Worm (Caenorhabditis elegans) whole organism, L1 larva: Measurements from ENCODE around the gene ilkp-1.

ENCODE experiments used
- C04F5.9 ChIP-seq: sonication (generic microtip); optimal IDR thresholded peaks from 2 replicates; lab custom pipeline; 2016; ENCODE audit warnings: missing genetic modification characterization, missing compliant biosample characterization
- C34B4.2 ChIP-seq: sonication (generic microtip); optimal IDR thresholded peaks from 2 replicates; lab custom pipeline; 2017; ENCODE audit warnings: mild to moderate bottlenecking, missing genetic modification characterization, missing compliant biosample characterization
- F16B12.6 ChIP-seq: fragments of 150-350 bp; optimal IDR thresholded peaks from 2 replicates; lab custom pipeline; 2014; ENCODE audit warnings: missing biosample characterization, missing genetic modification characterization
- ces-1 ChIP-seq: fragments of 150-350 bp; optimal IDR thresholded peaks from 2 replicates; lab custom pipeline; 2014; ENCODE audit warnings: missing biosample characterization, missing genetic modification reagents, missing genetic modification characterization
- dpl-1 ChIP-seq, 3 experiments: fragments of 150-350 bp in 2 of 3; sonication (generic microtip) in 1 of 3; optimal IDR thresholded peaks; 2 replicates each; lab custom pipeline; 2014 to 2017; ENCODE audit warnings: missing biosample characterization in 3 of 3, missing genetic modification characterization in 3 of 3, missing genetic modification reagents in 3 of 3
- egl-27 ChIP-seq, 2 experiments: fragments of 150-350 bp in 1 of 2; sonication (generic microtip); optimal IDR thresholded peaks; 3 replicates each; lab custom pipeline; 2017 to 2018; ENCODE audit warnings: missing biosample characterization in 2 of 2, missing genetic modification characterization in 2 of 2, missing genetic modification reagents in 2 of 2
- elt-3 ChIP-seq, 6 experiments: fragments of 150-350 bp in 1 of 6; sonication (generic microtip); optimal IDR thresholded peaks; 2 replicates each; lab custom pipeline; 2017 to 2018; ENCODE audit warnings: missing biosample characterization in 6 of 6, missing genetic modification characterization in 6 of 6, inconsistent platforms in 1 of 6
- fkh-4 ChIP-seq: sonication (generic microtip); optimal IDR thresholded peaks from 2 replicates; lab custom pipeline; 2016; ENCODE audit warnings: missing compliant biosample characterization, missing genetic modification characterization, borderline replicate concordance
- hlh-17 ChIP-seq: fragments of 200-800 bp; sonication (Bioruptor generic); optimal IDR thresholded peaks from 2 replicates; lab custom pipeline; 2018; ENCODE audit warnings: missing genetic modification characterization, mild to moderate bottlenecking, missing compliant biosample characterization, moderate library complexity, borderline replicate concordance
- hpl-2 ChIP-seq: fragments of 150-350 bp; optimal IDR thresholded peaks from 2 replicates; lab custom pipeline; 2014; ENCODE audit warnings: missing biosample characterization, missing genetic modification reagents, missing genetic modification characterization
- isw-1 ChIP-seq: fragments of 200-800 bp; sonication (Bioruptor generic); IDR thresholded peaks from 2 replicates; pipeline ENCODE4 v1.3.6; 2022; ENCODE audit warnings: missing genetic modification characterization, missing compliant biosample characterization
- jun-1 ChIP-seq: fragments of 150-350 bp; optimal IDR thresholded peaks from 2 replicates; lab custom pipeline; 2014; ENCODE audit warnings: missing biosample characterization, missing genetic modification reagents, missing genetic modification characterization
- lin-13 ChIP-seq: fragments of 150-350 bp; optimal IDR thresholded peaks from 2 replicates; lab custom pipeline; 2014; ENCODE audit warnings: missing biosample characterization, missing genetic modification reagents, missing genetic modification characterization
- lin-15B ChIP-seq: fragments of 150-350 bp; sonication (generic microtip); optimal IDR thresholded peaks from 3 replicates; lab custom pipeline; 2014; ENCODE audit warnings: missing biosample characterization, missing genetic modification characterization
- lin-35 ChIP-seq, 2 experiments: fragments of 150-350 bp; optimal IDR thresholded peaks; 2 replicates each; lab custom pipeline; 2014; ENCODE audit warnings: missing biosample characterization in 2 of 2, missing genetic modification characterization in 2 of 2, missing genetic modification reagents in 2 of 2
- lin-39 ChIP-seq: fragments of 150-350 bp; optimal IDR thresholded peaks from 2 replicates; lab custom pipeline; 2014; ENCODE audit warnings: missing biosample characterization, missing genetic modification reagents, missing genetic modification characterization
- lir-3 ChIP-seq: sonication (generic microtip); optimal IDR thresholded peaks from 2 replicates; lab custom pipeline; 2016; ENCODE audit warnings: mild to moderate bottlenecking, missing genetic modification characterization, moderate library complexity, missing compliant biosample characterization; ENCODE audit not compliant: poor library complexity
- lsy-2 ChIP-seq, 2 experiments: fragments of 150-350 bp; optimal IDR thresholded peaks; 2 replicates each; lab custom pipeline; 2014; ENCODE audit warnings: missing biosample characterization in 2 of 2, missing genetic modification characterization in 2 of 2
- mab-9 ChIP-seq: fragments of 200-800 bp; sonication (Bioruptor generic); IDR thresholded peaks from 2 replicates; pipeline ENCODE4 v1.3.6; 2022; ENCODE audit warnings: missing genetic modification reagents, missing genetic modification characterization, missing compliant biosample characterization
- mdl-1 ChIP-seq, 2 experiments: fragments of 150-350 bp; optimal IDR thresholded peaks; 2 replicates each; lab custom pipeline; 2014 to 2017; ENCODE audit warnings: missing biosample characterization in 2 of 2, missing genetic modification characterization in 2 of 2, inconsistent platforms in 1 of 2
- mef-2 ChIP-seq: fragments of 150-350 bp; optimal IDR thresholded peaks from 2 replicates; lab custom pipeline; 2014; ENCODE audit warnings: missing biosample characterization, missing genetic modification characterization
- nhr-20 ChIP-seq: sonication (generic microtip); optimal IDR thresholded peaks from 2 replicates; lab custom pipeline; 2016; ENCODE audit warnings: mild to moderate bottlenecking, missing genetic modification characterization, missing compliant biosample characterization
- nhr-28 ChIP-seq: fragments of 150-350 bp; optimal IDR thresholded peaks from 2 replicates; lab custom pipeline; 2014; ENCODE audit warnings: missing biosample characterization, missing genetic modification characterization
- nhr-47 ChIP-seq: sonication (generic microtip); optimal IDR thresholded peaks from 2 replicates; lab custom pipeline; 2016; ENCODE audit warnings: mild to moderate bottlenecking, missing genetic modification characterization, moderate library complexity, missing compliant biosample characterization
- nhr-71 ChIP-seq: sonication (generic microtip); optimal IDR thresholded peaks from 2 replicates; lab custom pipeline; 2016; ENCODE audit warnings: mild to moderate bottlenecking, missing genetic modification characterization, moderate library complexity, missing compliant biosample characterization
- nhr-76 ChIP-seq: sonication (generic microtip); optimal IDR thresholded peaks from 2 replicates; lab custom pipeline; 2017; ENCODE audit warnings: missing biosample characterization, missing genetic modification characterization
- nhr-84 ChIP-seq: sonication (generic microtip); optimal IDR thresholded peaks from 2 replicates; lab custom pipeline; 2017; ENCODE audit warnings: missing biosample characterization, missing genetic modification characterization
- nhr-85 ChIP-seq: sonication (generic microtip); peaks from one replicate; lab custom pipeline; 2016; ENCODE audit warnings: missing genetic modification characterization, inconsistent platforms, missing compliant biosample characterization
- pag-3 ChIP-seq: sonication (generic microtip); optimal IDR thresholded peaks from 2 replicates; lab custom pipeline; 2017; ENCODE audit warnings: missing genetic modification characterization, mild to moderate bottlenecking, missing compliant biosample characterization, antibody characterized with exemption, borderline replicate concordance; ENCODE audit not compliant: insufficient read depth
- pax-3 ChIP-seq: fragments of 200-800 bp; sonication (Bioruptor generic); optimal IDR thresholded peaks from 2 replicates; lab custom pipeline; 2018; ENCODE audit warnings: mild to moderate bottlenecking, missing genetic modification characterization, moderate library complexity, missing compliant biosample characterization
- rnt-1 ChIP-seq: sonication (generic microtip); optimal IDR thresholded peaks from 2 replicates; lab custom pipeline; 2016; ENCODE audit warnings: mild to moderate bottlenecking, missing genetic modification characterization, moderate library complexity, missing compliant biosample characterization
- skn-1 ChIP-seq: fragments of 150-350 bp; optimal IDR thresholded peaks from 2 replicates; lab custom pipeline; 2014; ENCODE audit warnings: missing biosample characterization, missing genetic modification characterization
- snpc-4 ChIP-seq: fragments of 150-350 bp; optimal IDR thresholded peaks from 2 replicates; lab custom pipeline; 2014; ENCODE audit warnings: missing biosample characterization, missing genetic modification characterization
- snu-23 ChIP-seq: sonication (generic microtip); optimal IDR thresholded peaks from 2 replicates; lab custom pipeline; 2016; ENCODE audit warnings: missing genetic modification characterization, missing compliant biosample characterization
- sox-4 ChIP-seq: sonication (generic microtip); optimal IDR thresholded peaks from 2 replicates; lab custom pipeline; 2016; ENCODE audit warnings: missing genetic modification characterization, missing compliant biosample characterization
- sptf-1 ChIP-seq: fragments of 150-350 bp; optimal IDR thresholded peaks from 2 replicates; lab custom pipeline; 2014; ENCODE audit warnings: missing biosample characterization, missing genetic modification characterization
- swsn-7 ChIP-seq: sonication (generic microtip); optimal IDR thresholded peaks from 2 replicates; lab custom pipeline; 2016; ENCODE audit warnings: missing genetic modification characterization, missing compliant biosample characterization
- unc-30 ChIP-seq: sonication (generic microtip); optimal IDR thresholded peaks from 2 replicates; lab custom pipeline; 2017; ENCODE audit warnings: missing biosample characterization, missing genetic modification characterization
- unc-86 ChIP-seq: sonication (generic microtip); optimal IDR thresholded peaks from 2 replicates; lab custom pipeline; 2016; ENCODE audit warnings: missing genetic modification characterization, missing compliant biosample characterization
- unc-98 ChIP-seq: fragments of 200-800 bp; sonication (Bioruptor generic); IDR thresholded peaks from 2 replicates; pipeline ENCODE4 v1.3.6; 2022; ENCODE audit warnings: missing genetic modification characterization, missing compliant biosample characterization
- xbp-1 ChIP-seq: sonication (generic microtip); optimal IDR thresholded peaks from 2 replicates; lab custom pipeline; 2016; ENCODE audit warnings: missing genetic modification characterization, missing compliant biosample characterization
- zag-1 ChIP-seq: fragments of 150-350 bp; optimal IDR thresholded peaks from 2 replicates; lab custom pipeline; 2014; ENCODE audit warnings: missing biosample characterization, missing genetic modification characterization
- ztf-11 ChIP-seq, 2 experiments: sonication (generic microtip); optimal IDR thresholded peaks; 2 replicates each; lab custom pipeline; 2016 to 2017; ENCODE audit warnings: missing genetic modification characterization in 2 of 2, missing biosample characterization in 1 of 2, missing compliant biosample characterization in 1 of 2
- ztf-4 ChIP-seq: fragments of 150-350 bp; optimal IDR thresholded peaks from 2 replicates; lab custom pipeline; 2014; ENCODE audit warnings: missing biosample characterization, missing genetic modification characterization

ilkp-1 gene

DNA sequence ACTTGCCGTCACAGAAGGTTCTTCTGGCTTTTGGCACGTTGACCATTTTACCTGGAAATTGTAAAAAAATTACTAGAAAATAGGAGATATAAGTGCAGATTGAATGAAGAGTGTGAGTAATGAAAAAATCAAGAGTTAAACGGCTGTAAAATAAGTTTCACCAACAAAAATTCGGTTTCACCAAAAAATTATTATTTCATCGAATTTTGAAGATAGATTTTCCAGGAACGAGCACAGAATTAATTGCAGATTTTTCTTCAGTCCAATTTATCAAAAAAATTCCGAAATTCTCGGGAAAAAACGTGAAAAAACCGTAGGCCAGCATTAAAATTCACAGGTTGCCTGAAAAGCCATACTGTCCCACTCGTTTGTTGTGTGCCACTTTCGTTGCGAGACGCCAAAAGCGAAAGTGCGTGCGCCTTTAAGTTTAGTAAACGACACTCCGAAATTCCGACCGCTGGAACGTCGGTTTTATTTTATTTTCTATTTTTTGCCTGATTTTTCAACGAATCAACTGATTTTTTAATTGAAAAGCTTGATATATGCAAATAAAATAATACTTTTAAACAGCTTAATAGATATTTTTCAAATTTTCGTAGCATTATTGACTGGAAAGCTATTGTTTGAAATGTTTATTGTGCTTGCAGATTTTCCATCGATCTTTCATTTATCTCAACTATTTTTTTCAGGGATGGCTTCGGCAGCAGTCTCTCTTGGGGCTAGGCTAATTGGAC lies 47.3 kb downstream of the ilkp-1 start, which contains the start of the genes rpl-36.A and nuo-1 (continued):
- TF ChIP-seq pax-3 (tag; lab: Kevin White, UChicago) (no peak), snpc-4 (tag; lab: Kevin White, UChicago) (peak; percentile 61), mdl-1 (tag; optimal IDR thresholded peaks at IDR 0.05; lab: Kevin White, UChicago) (peak in 1 of 2 experiments; percentile 79), ces-1 (GFP tag; lab: Kevin White, UChicago) (no peak), ztf-4 (tag; lab: Kevin White, UChicago) (peak; percentile 3)
- TF ChIP-seq, all 84 proteins: peak for 48

DNA sequence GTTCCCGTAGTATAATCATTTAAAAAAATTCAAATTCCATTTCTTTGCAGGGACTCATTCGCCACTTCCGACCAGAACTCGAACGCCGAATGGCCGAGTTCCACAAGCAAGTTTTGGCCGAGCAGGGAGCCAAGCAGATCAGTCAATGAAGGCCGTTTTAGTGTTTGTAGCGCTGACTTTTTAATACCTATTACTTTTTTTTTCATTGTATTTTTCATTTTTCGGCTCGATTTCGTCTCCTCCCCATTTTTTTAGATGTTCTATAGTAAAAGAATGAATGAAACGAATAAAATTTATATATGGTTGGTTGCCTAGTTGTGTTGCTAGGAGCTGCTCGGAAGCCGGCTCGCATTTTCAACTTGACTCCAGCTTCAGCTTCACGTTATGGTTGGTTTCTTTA lies 49.8 kb downstream of the ilkp-1 start, which contains the start of gene C09H10.4:
C09H10.4 (plus strand) TSS at position 301 of the 400 bp plus-strand sequence.
- no peak for TF ChIP-seq nhr-85 (tag; lab: Kevin White, UChicago)
- TF ChIP-seq lir-3 (tag; lab: Kevin White, UChicago), result no peak
- TF ChIP-seq unc-86, result no peak
- TF ChIP-seq nhr-28, result no peak
- no peak for TF ChIP-seq swsn-7 (tag; lab: Kevin White, UChicago)

DNA sequence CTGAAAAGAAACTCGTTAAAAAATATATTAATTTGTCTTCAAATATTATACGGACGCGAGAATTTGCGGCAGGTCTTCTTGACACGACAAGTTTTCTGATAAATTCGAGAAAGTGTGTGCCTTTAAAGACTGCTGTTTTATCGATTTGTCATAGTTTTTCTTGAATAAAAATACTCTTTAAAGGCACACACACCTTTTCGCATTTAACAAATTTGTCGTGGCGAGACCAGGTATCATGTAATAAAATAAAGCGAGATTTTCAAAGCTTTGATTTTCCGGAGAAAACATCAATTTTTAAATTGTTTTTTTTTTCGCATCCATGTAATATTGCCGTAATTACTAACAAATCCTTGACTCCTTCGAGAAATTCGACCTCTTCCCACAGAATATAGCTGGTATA lies 51.1 kb downstream of the ilkp-1 start:
- TF ChIP-seq isw-1 (GFP tag; lab: Robert Waterston, UW), result no peak
- no peak for TF ChIP-seq lin-13 (GFP tag; lab: Kevin White, UChicago)

DNA sequence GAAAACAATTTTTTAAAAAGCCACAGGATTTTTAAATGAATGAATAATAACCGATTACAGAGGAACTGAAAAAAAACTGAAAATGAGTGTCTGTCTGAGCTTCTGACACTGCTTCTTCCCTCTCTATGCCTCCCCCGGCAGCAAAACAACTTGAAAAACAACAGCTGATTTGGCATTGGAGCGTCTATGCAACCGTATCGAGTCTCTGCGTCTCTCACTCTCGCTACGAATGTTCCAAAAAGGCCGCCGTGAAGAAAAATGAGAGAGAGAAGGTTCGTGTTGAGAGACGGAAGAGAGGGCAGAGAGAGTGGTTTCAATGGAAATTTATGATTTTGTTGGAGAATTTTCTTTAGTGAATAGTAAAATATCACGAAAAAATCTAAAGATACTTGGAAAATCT lies 53.0 kb downstream of the ilkp-1 start:
- TF ChIP-seq swsn-7 (tag; lab: Kevin White, UChicago) (peak; percentile 38), lin-15B (tag; lab: Kevin White, UChicago) (peak; percentile 10), pax-3 (tag; lab: Kevin White, UChicago) (peak; percentile 23), C34B4.2 (no peak), nhr-76 (tag; lab: Kevin White, UChicago) (no peak), xbp-1 (tag; lab: Kevin White, UChicago) (peak; percentile 17), lin-35 (GFP tag; optimal IDR thresholded peaks at IDR 0.05; lab: Kevin White, UChicago) (peak; percentile 74 to 85), nhr-47 (tag; lab: Kevin White, UChicago) (peak; percentile 51), C04F5.9 (tag; lab: Kevin White, UChicago) (no peak), nhr-84 (tag; lab: Kevin White, UChicago) (no peak), elt-3 (tag; optimal IDR thresholded peaks at IDR 0.05; lab: Kevin White, UChicago) (peak in 2 of 6 experiments; percentile 10 to 39), mab-9 (GFP tag; lab: Robert Waterston, UW) (no peak), lin-39 (tag; lab: Kevin White, UChicago) (no peak), fkh-4 (tag; lab: Kevin White, UChicago) (no peak), hlh-17 (GFP tag; lab: Kevin White, UChicago) (no peak), lin-13 (GFP tag; lab: Kevin White, UChicago) (peak; percentile 55), pag-3 (no peak), nhr-71 (peak; percentile 71), sptf-1 (tag; lab: Kevin White, UChicago) (no peak), jun-1 (tag; lab: Kevin White, UChicago) (no peak), F16B12.6 (tag; lab: Kevin White, UChicago) (peak; percentile 37), skn-1 (tag; lab: Kevin White, UChicago) (peak; percentile 78), unc-30 (tag; lab: Kevin White, UChicago) (no peak), nhr-20 (tag; lab: Kevin White, UChicago) (peak; percentile 68), unc-98 (GFP tag; lab: Robert Waterston, UW) (no peak), ces-1 (GFP tag; lab: Kevin White, UChicago) (no peak), snu-23 (peak; percentile 70), egl-27 (tag; optimal IDR thresholded peaks at IDR 0.05; lab: Kevin White, UChicago) (no peak), zag-1 (no peak), nhr-28 (no peak), lsy-2 (tag; optimal IDR thresholded peaks at IDR 0.05; lab: Kevin White, UChicago) (peak; percentile 67 to 88), mef-2 (tag; lab: Kevin White, UChicago) (no peak), sox-4 (tag; lab: Kevin White, UChicago) (no peak), dpl-1 (GFP tag; optimal IDR thresholded peaks at IDR 0.05; lab: Kevin White, UChicago) (peak; percentile 58 to 80 (median 73)), mdl-1 (tag; optimal IDR thresholded peaks at IDR 0.05; lab: Kevin White, UChicago) (peak in 1 of 2 experiments; percentile 51), ztf-4 (tag; lab: Kevin White, UChicago) (no peak), rnt-1 (tag; lab: Kevin White, UChicago) (peak; percentile 66), ztf-11 (tag; optimal IDR thresholded peaks at IDR 0.05; lab: Kevin White, UChicago) (no peak), hpl-2 (GFP tag; lab: Kevin White, UChicago) (no peak)
